Worm (Caenorhabditis elegans): ENCODE data around the gene Y45F10A.7.
A peak's percentile ranks its signal among the peaks of the same experiment; 100 is the strongest.

Gene Y45F10A.7

ce11 chrIV:13521785-13522184 lies 29.4 kb downstream of the Y45F10A.7 start, which contains the start of gene dcap-2:
Gene dcap-2 (minus strand): TSS chrIV:13521870.
- TF ChIP-seq nhr-237 (tag; optimal IDR thresholded peaks at IDR 0.05) (no peak), fos-1 (tag; optimal IDR thresholded peaks at IDR 0.05) (no peak), elt-1 (tag; optimal IDR thresholded peaks at IDR 0.05) (no peak), crh-2 (tag; optimal IDR thresholded peaks at IDR 0.05) (peak; percentile 4), F13H6.1 (tag; optimal IDR thresholded peaks at IDR 0.05) (no peak), C34F6.9 (tag; optimal IDR thresholded peaks at IDR 0.05) (peak; percentile 57), nhr-129 (tag; optimal IDR thresholded peaks at IDR 0.05) (peak; percentile 2), unc-55 (GFP tag; optimal IDR thresholded peaks at IDR 0.05) (peak; percentile 60), lsy-2 (tag; optimal IDR thresholded peaks at IDR 0.05) (peak in 1 of 2 experiments; percentile 56), ceh-82 (tag; optimal IDR thresholded peaks at IDR 0.05) (no peak), elt-3 (tag; optimal IDR thresholded peaks at IDR 0.05) (no peak), sma-3 (GFP tag; optimal IDR thresholded peaks at IDR 0.05) (no peak)

ce11 chrIV:13525223-13525622 lies 32.9 kb downstream of the Y45F10A.7 start:
- TF ChIP-seq lsy-2 (tag; optimal IDR thresholded peaks at IDR 0.05) (no peak), nhr-237 (tag; optimal IDR thresholded peaks at IDR 0.05) (no peak), zag-1 (tag; optimal IDR thresholded peaks at IDR 0.05) (no peak), lin-39 (tag; optimal IDR thresholded peaks at IDR 0.05) (no peak)

ce11 chrIV:13538901-13539300 lies 46.5 kb downstream of the Y45F10A.7 start:
- TF ChIP-seq lsy-2 (tag; optimal IDR thresholded peaks at IDR 0.05) = peak; percentile 5 to 84
- no peak for TF ChIP-seq sem-4 (tag; optimal IDR thresholded peaks at IDR 0.05)

ce11 chrIV:13540165-13540564 lies 47.8 kb downstream of the Y45F10A.7 start, which contains the start of gene rsd-2:
Gene rsd-2 (minus strand): TSS chrIV:13540265.
- TF ChIP-seq elt-1 (tag; optimal IDR thresholded peaks at IDR 0.05) (no peak), snpc-4 (tag; optimal IDR thresholded peaks at IDR 0.05) (no peak), unc-39 (tag; optimal IDR thresholded peaks at IDR 0.05) (no peak), ceh-82 (tag; optimal IDR thresholded peaks at IDR 0.05) (no peak), egl-27 (tag; optimal IDR thresholded peaks at IDR 0.05) (no peak), lin-11 (tag; optimal IDR thresholded peaks at IDR 0.05) (no peak), lin-13 (GFP tag; optimal IDR thresholded peaks at IDR 0.05) (no peak), lsy-2 (tag; optimal IDR thresholded peaks at IDR 0.05) (no peak), skn-1 (tag; optimal IDR thresholded peaks at IDR 0.05) (no peak), zag-1 (tag; optimal IDR thresholded peaks at IDR 0.05) (no peak), peb-1 (tag; optimal IDR thresholded peaks at IDR 0.05) (no peak), C34F6.9 (tag; optimal IDR thresholded peaks at IDR 0.05) (no peak), nhr-10 (tag; optimal IDR thresholded peaks at IDR 0.05) (no peak), nhr-77 (tag; optimal IDR thresholded peaks at IDR 0.05) (no peak), ZK546.5 (tag; optimal IDR thresholded peaks at IDR 0.05) (no peak), sma-9 (GFP tag; optimal IDR thresholded peaks at IDR 0.05) (no peak), sma-9 (tag; optimal IDR thresholded peaks at IDR 0.05) (no peak)
